Worm (Caenorhabditis elegans): Measurements from ENCODE around the gene nlp-63.

- no peak for TF ChIP-seq dpl-1 (GFP tag; optimal IDR thresholded peaks at IDR 0.05)
- no peak for TF ChIP-seq ceh-27 (GFP tag; optimal IDR thresholded peaks at IDR 0.05)
- TF ChIP-seq madf-8 (GFP tag; conservative IDR thresholded peaks at IDR 0.05): no peak
- TF ChIP-seq him-1 (tag; optimal IDR thresholded peaks at IDR 0.05): no peak
- TF ChIP-seq ZK185.1 (tag; optimal IDR thresholded peaks at IDR 0.05; ENCODE audit: poor library complexity, severe bottlenecking): no peak
- TF ChIP-seq unc-62 (GFP tag; optimal IDR thresholded peaks at IDR 0.05): no peak
- TF ChIP-seq attf-3 (GFP tag; conservative IDR thresholded peaks at IDR 0.05): no peak
These were observed 47.9 kb downstream of the nlp-63 start for ce11 chrII:10203067-10203466.

Measured in whole organism, young adult.